Worm (Caenorhabditis elegans) whole organism, mixed stage, embryonic: ENCODE measurements around the gene F54F7.2.

ENCODE experiments used
- M03D4.4 ChIP-seq: sonication (generic microtip); optimal IDR thresholded peaks from 2 replicates; lab custom pipeline; 2017; ENCODE audit warnings: mild to moderate bottlenecking, missing genetic modification characterization, missing compliant biosample characterization
- bed-3 ChIP-seq: fragments of 200-800 bp; sonication (Bioruptor generic); optimal IDR thresholded peaks from 3 replicates; lab custom pipeline; 2018; ENCODE audit warnings: mild to moderate bottlenecking, missing genetic modification characterization, moderate library complexity, missing compliant biosample characterization
- blmp-1 ChIP-seq: fragments of 150-350 bp; optimal IDR thresholded peaks from 2 replicates; lab custom pipeline; 2014; ENCODE audit warnings: missing biosample characterization, missing genetic modification characterization
- ceh-43 ChIP-seq: fragments of 200-800 bp; sonication (Bioruptor generic); optimal IDR thresholded peaks from 2 replicates; lab custom pipeline; 2018; ENCODE audit warnings: mild to moderate bottlenecking, missing genetic modification characterization, moderate library complexity, missing compliant biosample characterization
- ceh-83 ChIP-seq: fragments of 200-800 bp; sonication (Bioruptor generic); optimal IDR thresholded peaks from 2 replicates; lab custom pipeline; 2018; ENCODE audit warnings: mild to moderate bottlenecking, missing genetic modification characterization, missing compliant biosample characterization
- ces-1 ChIP-seq: fragments of 150-350 bp; optimal IDR thresholded peaks from 2 replicates; lab custom pipeline; 2014; ENCODE audit warnings: missing biosample characterization, missing genetic modification reagents, missing genetic modification characterization
- cnd-1 ChIP-seq: fragments of 200-800 bp; sonication (Bioruptor generic); optimal IDR thresholded peaks from 2 replicates; lab custom pipeline; 2018; ENCODE audit warnings: mild to moderate bottlenecking, missing genetic modification characterization, missing compliant biosample characterization
- drap-1 ChIP-seq: fragments of 200-800 bp; sonication (Bioruptor generic); optimal IDR thresholded peaks from 3 replicates; lab custom pipeline; 2018; ENCODE audit warnings: mild to moderate bottlenecking, missing genetic modification characterization, missing compliant biosample characterization
- elt-3 ChIP-seq: fragments of 150-350 bp; optimal IDR thresholded peaks from 2 replicates; lab custom pipeline; 2014; ENCODE audit warnings: missing biosample characterization, missing genetic modification characterization
- flh-1 ChIP-seq: fragments of 200-800 bp; sonication (Bioruptor generic); optimal IDR thresholded peaks from 2 replicates; lab custom pipeline; 2018; ENCODE audit warnings: mild to moderate bottlenecking, missing genetic modification characterization, moderate library complexity, missing compliant biosample characterization
- ham-2 ChIP-seq: fragments of 200-800 bp; sonication (Bioruptor generic); optimal IDR thresholded peaks from 2 replicates; lab custom pipeline; 2018; ENCODE audit warnings: mild to moderate bottlenecking, missing genetic modification characterization, missing compliant biosample characterization
- hlh-1 ChIP-seq: fragments of 150-350 bp; optimal IDR thresholded peaks from 2 replicates; lab custom pipeline; 2014; ENCODE audit warnings: missing biosample characterization, missing genetic modification reagents, missing genetic modification characterization
- lsy-2 ChIP-seq: fragments of 150-350 bp; optimal IDR thresholded peaks from 2 replicates; lab custom pipeline; 2014; ENCODE audit warnings: missing biosample characterization, missing genetic modification characterization
- mab-5 ChIP-seq: fragments of 150-350 bp; optimal IDR thresholded peaks from 2 replicates; lab custom pipeline; 2014; ENCODE audit warnings: missing biosample characterization, missing genetic modification characterization
- mep-1 ChIP-seq: fragments of 150-350 bp; optimal IDR thresholded peaks from 2 replicates; lab custom pipeline; 2017; ENCODE audit warnings: missing biosample characterization, missing genetic modification reagents, missing genetic modification characterization, inconsistent platforms
- mls-2 ChIP-seq: sonication (generic microtip); optimal IDR thresholded peaks from 2 replicates; lab custom pipeline; 2016; ENCODE audit warnings: mild to moderate bottlenecking, missing genetic modification characterization, moderate library complexity, missing compliant biosample characterization
- nhr-2 ChIP-seq: fragments of 150-350 bp; optimal IDR thresholded peaks from 2 replicates; lab custom pipeline; 2014; ENCODE audit warnings: missing biosample characterization, missing genetic modification characterization
- nhr-237 ChIP-seq: fragments of 150-350 bp; optimal IDR thresholded peaks from 2 replicates; lab custom pipeline; 2014; ENCODE audit warnings: missing biosample characterization, missing genetic modification characterization
- nhr-28 ChIP-seq: fragments of 150-350 bp; optimal IDR thresholded peaks from 2 replicates; lab custom pipeline; 2014; ENCODE audit warnings: missing biosample characterization, missing genetic modification characterization
- nhr-76 ChIP-seq: sonication (generic microtip); optimal IDR thresholded peaks from 2 replicates; lab custom pipeline; 2017; ENCODE audit warnings: missing biosample characterization, missing genetic modification characterization
- pha-4 ChIP-seq: fragments of 150-350 bp; optimal IDR thresholded peaks from 2 replicates; lab custom pipeline; 2018; ENCODE audit warnings: missing biosample characterization, missing genetic modification reagents, missing genetic modification characterization
- sptf-1 ChIP-seq: sonication (generic microtip); optimal IDR thresholded peaks from 2 replicates; lab custom pipeline; 2017; ENCODE audit warnings: mild to moderate bottlenecking, missing genetic modification characterization, moderate library complexity, missing compliant biosample characterization
- tbx-8 ChIP-seq: fragments of 200-800 bp; sonication (Bioruptor generic); optimal IDR thresholded peaks from 2 replicates; lab custom pipeline; 2018; ENCODE audit warnings: mild to moderate bottlenecking, missing genetic modification characterization, moderate library complexity, missing compliant biosample characterization
- unc-120 ChIP-seq: sonication (generic microtip); optimal IDR thresholded peaks from 2 replicates; lab custom pipeline; 2017; ENCODE audit warnings: missing genetic modification characterization, missing compliant biosample characterization; ENCODE audit not compliant: poor library complexity, severe bottlenecking
- unc-39 ChIP-seq: fragments of 150-350 bp; optimal IDR thresholded peaks from 2 replicates; lab custom pipeline; 2014; ENCODE audit warnings: missing biosample characterization, missing genetic modification characterization
- unc-62 ChIP-seq: fragments of 150-350 bp; optimal IDR thresholded peaks from 2 replicates; lab custom pipeline; 2014; ENCODE audit warnings: missing biosample characterization, missing genetic modification reagents, missing genetic modification characterization
- zip-8 ChIP-seq: fragments of 150-350 bp; optimal IDR thresholded peaks from 2 replicates; lab custom pipeline; 2014; ENCODE audit warnings: missing biosample characterization, missing genetic modification characterization
- ztf-11 ChIP-seq: fragments of 150-350 bp; optimal IDR thresholded peaks from 2 replicates; lab custom pipeline; 2014; ENCODE audit warnings: missing biosample characterization, missing genetic modification characterization

Gene F54F7.2

ce11 chrX:11828661-11829060, 14.8 kb upstream of the F54F7.2 start:
- TF ChIP-seq ztf-11: no peak
- TF ChIP-seq unc-39 (tag; lab: Kevin White, UChicago): no peak
- no peak for TF ChIP-seq flh-1 (GFP tag; lab: Kevin White, UChicago)
- TF ChIP-seq ham-2 (GFP tag; lab: Kevin White, UChicago): no peak
- TF ChIP-seq, all 35 proteins: peak for 0

- TF ChIP-seq zip-8 (tag; lab: Kevin White, UChicago) (no peak), mls-2 (tag; lab: Kevin White, UChicago) (no peak)
Observed at ce11 chrX:11837378-11837777, 6.1 kb upstream of the F54F7.2 start, which contains the start of gene taf-7.1. TSS of gene taf-7.1 (minus strand) at chrX:11837478.

ce11 chrX:11848618-11849017, 5.2 kb downstream of the F54F7.2 start, which contains the start of gene F54F7.9:
TSS of gene F54F7.9 (minus strand) at chrX:11848718.
- TF ChIP-seq zip-8 (tag; lab: Kevin White, UChicago) (no peak), unc-120 (tag; lab: Kevin White, UChicago) (no peak), pha-4 (no peak), mls-2 (tag; lab: Kevin White, UChicago) (no peak), ces-1 (no peak), cnd-1 (no peak), ham-2 (GFP tag; lab: Kevin White, UChicago) (no peak), nhr-237 (tag; lab: Kevin White, UChicago) (no peak), blmp-1 (no peak), unc-39 (tag; lab: Kevin White, UChicago) (no peak), unc-62 (GFP tag; lab: Kevin White, UChicago) (no peak), M03D4.4 (tag; lab: Kevin White, UChicago) (no peak), drap-1 (no peak), mab-5 (tag; lab: Kevin White, UChicago) (no peak), nhr-28 (tag; lab: Kevin White, UChicago) (no peak), sptf-1 (tag; lab: Kevin White, UChicago) (no peak), ztf-11 (no peak)

- TF ChIP-seq nhr-28 (tag; lab: Kevin White, UChicago): no peak
- no peak for TF ChIP-seq hlh-1 (tag; lab: Kevin White, UChicago)
- TF ChIP-seq unc-120 (tag; lab: Kevin White, UChicago): no peak
- TF ChIP-seq ztf-11: no peak
- TF ChIP-seq flh-1 (GFP tag; lab: Kevin White, UChicago): no peak
- TF ChIP-seq ham-2 (GFP tag; lab: Kevin White, UChicago): no peak
- no peak for TF ChIP-seq drap-1
- no peak for TF ChIP-seq unc-39 (tag; lab: Kevin White, UChicago)
- no peak for TF ChIP-seq ces-1
- TF ChIP-seq elt-3: no peak
- TF ChIP-seq zip-8 (tag; lab: Kevin White, UChicago): no peak
- TF ChIP-seq mep-1 (tag; lab: Kevin White, UChicago): no peak
- TF ChIP-seq lsy-2 (tag; lab: Kevin White, UChicago): no peak
- TF ChIP-seq mab-5 (tag; lab: Kevin White, UChicago): no peak
- no peak for TF ChIP-seq ceh-83 (GFP tag; lab: Kevin White, UChicago)
- no peak for TF ChIP-seq blmp-1
- TF ChIP-seq sptf-1 (tag; lab: Kevin White, UChicago): no peak
Observed at ce11 chrX:11850082-11850481, 6.6 kb downstream of the F54F7.2 start, which contains the start of gene F54F7.3. TSS of gene F54F7.3 (minus strand) at chrX:11850182.

ce11 chrX:11850572-11850971, 7.1 kb downstream of the F54F7.2 start, which contains the start of gene F54F7.14:
TSS of gene F54F7.14 (plus strand) at chrX:11850872.
- TF ChIP-seq tbx-8 (GFP tag; lab: Kevin White, UChicago) (no peak), mab-5 (tag; lab: Kevin White, UChicago) (no peak), bed-3 (no peak), mls-2 (tag; lab: Kevin White, UChicago) (no peak), nhr-237 (tag; lab: Kevin White, UChicago) (no peak)
- TF ChIP-seq, all 35 proteins: peak for 0

- no peak for TF ChIP-seq mep-1 (tag; lab: Kevin White, UChicago)
- no peak for TF ChIP-seq blmp-1
- TF ChIP-seq ceh-83 (GFP tag; lab: Kevin White, UChicago): no peak
- TF ChIP-seq, all 35 proteins: peak for 0
Observed at ce11 chrX:11852494-11852893, 9.0 kb downstream of the F54F7.2 start, which contains the start of gene xtr-1. TSS of gene xtr-1 (plus strand) at chrX:11852794.

- TF ChIP-seq unc-62 (GFP tag; lab: Kevin White, UChicago): no peak
- TF ChIP-seq mab-5 (tag; lab: Kevin White, UChicago): no peak
- no peak for TF ChIP-seq ceh-43 (GFP tag; lab: Kevin White, UChicago)
- TF ChIP-seq elt-3: no peak
- no peak for TF ChIP-seq bed-3
- no peak for TF ChIP-seq nhr-2
- TF ChIP-seq ces-1: no peak
- no peak for TF ChIP-seq pha-4
- TF ChIP-seq ztf-11: no peak
- no peak for TF ChIP-seq nhr-76 (tag; lab: Kevin White, UChicago)
- no peak for TF ChIP-seq blmp-1
- no peak for TF ChIP-seq lsy-2 (tag; lab: Kevin White, UChicago)
- TF ChIP-seq flh-1 (GFP tag; lab: Kevin White, UChicago): no peak
- TF ChIP-seq M03D4.4 (tag; lab: Kevin White, UChicago): no peak
- TF ChIP-seq, all 35 proteins: peak for 0
Observed at ce11 chrX:11854432-11854831, 11.0 kb downstream of the F54F7.2 start.
